Fruit fly (Drosophila melanogaster) whole organism, embryonic: ENCODE measurements around the gene CG14452.

ENCODE experiments used
- CG11247 ChIP-seq: fragments of 200-800 bp; sonication (Bioruptor generic); IDR thresholded peaks from 2 replicates; pipeline ENCODE4 v1.3.6; 2022; ENCODE audit warnings: missing biosample characterization, missing genetic modification characterization
- CG11456 ChIP-seq: fragments of 200-800 bp; sonication (Bioruptor generic); IDR thresholded peaks from 3 replicates; pipeline ENCODE4 v1.3.6; 2022; ENCODE audit warnings: missing biosample characterization, missing genetic modification characterization
- CG12744 ChIP-seq: fragments of 200-800 bp; sonication (Bioruptor generic); optimal IDR thresholded peaks from 2 replicates; lab custom pipeline; 2016; ENCODE audit warnings: missing biosample characterization, missing genetic modification characterization
- CG14710 ChIP-seq: fragments of 200-800 bp; sonication (Bioruptor generic); optimal IDR thresholded peaks from 3 replicates; lab custom pipeline; 2019; ENCODE audit warnings: missing biosample characterization, mild to moderate bottlenecking, missing genetic modification characterization, moderate library complexity
- CG17385 ChIP-seq: fragments of 200-800 bp; sonication (Bioruptor generic); optimal IDR thresholded peaks from 3 replicates; lab custom pipeline; 2018; ENCODE audit warnings: missing biosample characterization, mild to moderate bottlenecking, missing genetic modification characterization
- CG17829 ChIP-seq: fragments of 200-800 bp; optimal IDR thresholded peaks from 2 replicates; lab custom pipeline; 2019; ENCODE audit warnings: missing biosample characterization, mild to moderate bottlenecking, missing genetic modification characterization, moderate library complexity
- CG1792 ChIP-seq: fragments of 200-800 bp; sonication (Bioruptor generic); optimal IDR thresholded peaks from 2 replicates; lab custom pipeline; 2016; ENCODE audit warnings: missing biosample characterization, missing genetic modification characterization
- CG30020 ChIP-seq: fragments of 200-800 bp; optimal IDR thresholded peaks from 2 replicates; lab custom pipeline; 2019; ENCODE audit warnings: missing biosample characterization, mild to moderate bottlenecking, missing genetic modification characterization, moderate library complexity
- CG33557 ChIP-seq: fragments of 200-800 bp; sonication (Bioruptor generic); optimal IDR thresholded peaks from 2 replicates; lab custom pipeline; 2019; ENCODE audit warnings: missing biosample characterization, mild to moderate bottlenecking, missing genetic modification characterization, moderate library complexity
- CG4282 ChIP-seq: fragments of 200-800 bp; sonication (Bioruptor generic); optimal IDR thresholded peaks from 2 replicates; lab custom pipeline; 2016; ENCODE audit warnings: missing biosample characterization, missing genetic modification characterization
- CG4360 ChIP-seq: fragments of 200-800 bp; sonication (Bioruptor generic); IDR thresholded peaks from 2 replicates; pipeline ENCODE4 v1.3.6; 2022; ENCODE audit warnings: missing biosample characterization, missing genetic modification characterization
- CG6175 ChIP-seq: fragments of 200-800 bp; sonication (Bioruptor generic); IDR thresholded peaks from 3 replicates; pipeline ENCODE4 v1.3.6; 2022; ENCODE audit warnings: missing biosample characterization, missing genetic modification characterization
- CG6854 ChIP-seq: fragments of 200-800 bp; sonication (Bioruptor generic); optimal IDR thresholded peaks from 3 replicates; lab custom pipeline; 2017; ENCODE audit warnings: missing biosample characterization, mild to moderate bottlenecking, missing genetic modification characterization
- CG9797 ChIP-seq: fragments of 200-800 bp; sonication (Bioruptor generic); optimal IDR thresholded peaks from 3 replicates; lab custom pipeline; 2018; ENCODE audit warnings: missing biosample characterization, mild to moderate bottlenecking, missing genetic modification characterization
- CG9876 ChIP-seq: fragments of 200-800 bp; sonication (Bioruptor generic); optimal IDR thresholded peaks from 2 replicates; lab custom pipeline; 2016; ENCODE audit warnings: missing biosample characterization, missing genetic modification characterization
- D ChIP-seq, 2 experiments: fragments of 200-800 bp in 1 of 2; fragments of >200 bp in 1 of 2; sonication (Bioruptor generic) in 1 of 2; optimal IDR thresholded peaks; 2 replicates in 1 of 2; 3 replicates in 1 of 2; lab custom pipeline; 2017; ENCODE audit warnings: mild to moderate bottlenecking in 1 of 2, missing biosample characterization in 1 of 2, missing genetic modification characterization in 1 of 2, missing genetic modification reagents in 1 of 2
- Doc2 ChIP-seq: fragments of 200-800 bp; sonication (Bioruptor generic); IDR thresholded peaks from 2 replicates; pipeline ENCODE4 v1.3.6; 2022; ENCODE audit warnings: missing biosample characterization, missing genetic modification characterization
- Elba2 ChIP-seq: fragments of 200-800 bp; sonication (Bioruptor generic); optimal IDR thresholded peaks from 3 replicates; lab custom pipeline; 2016; ENCODE audit warnings: missing biosample characterization, missing genetic modification characterization
- Hr51 ChIP-seq, 2 experiments: fragments of 200-800 bp; sonication (Bioruptor generic); optimal IDR thresholded peaks; 2 replicates in 1 of 2; 3 replicates in 1 of 2; lab custom pipeline; 2016 to 2018; ENCODE audit warnings: missing biosample characterization in 2 of 2, missing genetic modification characterization in 2 of 2, mild to moderate bottlenecking in 1 of 2, moderate library complexity in 1 of 2
- MBD-R2 ChIP-seq: fragments of 200-800 bp; sonication (Bioruptor generic); IDR thresholded peaks from 2 replicates; pipeline ENCODE4 v1.3.6; 2022; ENCODE audit warnings: missing biosample characterization, missing genetic modification characterization
- Med ChIP-seq: fragments of 200-800 bp; sonication (Bioruptor generic); peaks from one replicate; lab custom pipeline; 2016; ENCODE audit warnings: missing biosample characterization, missing genetic modification characterization, mild to moderate bottlenecking, inconsistent platforms, moderate library complexity
- Mrtf ChIP-seq: fragments of 200-800 bp; sonication (Bioruptor generic); IDR thresholded peaks from 3 replicates; pipeline ENCODE4 v1.3.6; 2022; ENCODE audit warnings: missing biosample characterization, missing genetic modification characterization
- NC2α ChIP-seq: fragments of 200-800 bp; sonication (Bioruptor generic); optimal IDR thresholded peaks from 2 replicates; lab custom pipeline; 2016; ENCODE audit warnings: missing biosample characterization, missing genetic modification characterization
- Sox100B ChIP-seq: fragments of 200-800 bp; sonication (Bioruptor generic); optimal IDR thresholded peaks from 3 replicates; lab custom pipeline; 2018; ENCODE audit warnings: missing biosample characterization, mild to moderate bottlenecking, missing genetic modification characterization
- Ssrp ChIP-seq: fragments of 200-800 bp; sonication (Bioruptor generic); optimal IDR thresholded peaks from 2 replicates; lab custom pipeline; 2018; ENCODE audit warnings: missing biosample characterization, mild to moderate bottlenecking, missing genetic modification characterization, moderate library complexity
- Taf1 ChIP-seq: fragments of 200-800 bp; sonication (Bioruptor generic); IDR thresholded peaks from 2 replicates; pipeline ENCODE4 v1.3.6; 2022; ENCODE audit warnings: missing biosample characterization, missing genetic modification characterization
- Trl ChIP-seq, 3 experiments: fragments of >200 bp in 2 of 3; fragments of 200-800 bp in 1 of 3; sonication (Bioruptor generic) in 1 of 3; optimal IDR thresholded peaks; 2 replicates in 1 of 3; 3 replicates in 2 of 3; lab custom pipeline; 2016 to 2017; ENCODE audit warnings: missing biosample characterization in 1 of 3, missing genetic modification characterization in 1 of 3
- chinmo ChIP-seq: fragments of 200-800 bp; sonication (Bioruptor generic); IDR thresholded peaks from 4 replicates; pipeline ENCODE4 v1.3.6; 2022; ENCODE audit warnings: missing biosample characterization, missing genetic modification characterization; ENCODE audit not compliant: partially characterized antibody
- crc ChIP-seq: fragments of 200-800 bp; sonication (Bioruptor generic); optimal IDR thresholded peaks from 2 replicates; lab custom pipeline; 2016; ENCODE audit warnings: missing biosample characterization, missing genetic modification characterization
- ems ChIP-seq: fragments of 200-800 bp; sonication (Bioruptor generic); optimal IDR thresholded peaks from 3 replicates; lab custom pipeline; 2016; ENCODE audit warnings: missing biosample characterization, missing genetic modification characterization
- esg ChIP-seq: fragments of 200-800 bp; sonication (Bioruptor generic); conservative IDR thresholded peaks from 2 replicates; pipeline ENCODE4 v1.3.6; 2022; ENCODE audit warnings: missing biosample characterization, missing genetic modification characterization
- ewg ChIP-seq: fragments of 200-800 bp; sonication (Bioruptor generic); optimal IDR thresholded peaks from 3 replicates; lab custom pipeline; 2017; ENCODE audit warnings: mild to moderate bottlenecking, missing biosample characterization, missing genetic modification reagents, missing genetic modification characterization
- fd102C ChIP-seq: fragments of 200-800 bp; sonication (Bioruptor generic); optimal IDR thresholded peaks from 2 replicates; lab custom pipeline; 2018; ENCODE audit warnings: missing biosample characterization, mild to moderate bottlenecking, missing genetic modification characterization, moderate library complexity
- ham ChIP-seq: fragments of 200-800 bp; sonication (Bioruptor generic); IDR thresholded peaks from 2 replicates; pipeline ENCODE4 v1.3.6; 2022; ENCODE audit warnings: missing biosample characterization, missing genetic modification characterization
- her ChIP-seq: fragments of 200-800 bp; sonication (Bioruptor generic); optimal IDR thresholded peaks from 2 replicates; lab custom pipeline; 2016; ENCODE audit warnings: missing biosample characterization, missing genetic modification characterization
- ken ChIP-seq: fragments of 200-800 bp; sonication (Bioruptor generic); IDR thresholded peaks from 3 replicates; pipeline ENCODE4 v1.3.6; 2022; ENCODE audit warnings: missing biosample characterization, missing genetic modification characterization
- knrl ChIP-seq: fragments of 200-800 bp; sonication (Bioruptor generic); IDR thresholded peaks from 3 replicates; pipeline ENCODE4 v1.3.6; 2022; ENCODE audit warnings: missing biosample characterization, missing genetic modification characterization; ENCODE audit not compliant: partially characterized antibody
- lab ChIP-seq: fragments of 200-800 bp; sonication (Bioruptor generic); optimal IDR thresholded peaks from 3 replicates; lab custom pipeline; 2017; ENCODE audit warnings: missing biosample characterization, missing genetic modification characterization, mild to moderate bottlenecking, moderate library complexity, missing genetic modification reagents
- lmd ChIP-seq: fragments of 200-800 bp; sonication (Bioruptor generic); IDR thresholded peaks from 2 replicates; pipeline ENCODE4 v1.3.6; 2022; ENCODE audit warnings: missing biosample characterization, missing genetic modification characterization
- luna ChIP-seq: fragments of 200-800 bp; sonication (Bioruptor generic); optimal IDR thresholded peaks from 2 replicates; lab custom pipeline; 2016; ENCODE audit warnings: missing biosample characterization, missing genetic modification characterization
- phol ChIP-seq: fragments of 200-800 bp; sonication (Bioruptor generic); optimal IDR thresholded peaks from 3 replicates; lab custom pipeline; 2018; ENCODE audit warnings: missing biosample characterization, mild to moderate bottlenecking, missing genetic modification characterization, moderate library complexity
- salm ChIP-seq: fragments of 200-800 bp; sonication (Bioruptor generic); optimal IDR thresholded peaks from 2 replicates; lab custom pipeline; 2018; ENCODE audit warnings: missing biosample characterization, mild to moderate bottlenecking, missing genetic modification characterization
- seq ChIP-seq: fragments of 200-800 bp; sonication (Bioruptor generic); IDR thresholded peaks from 2 replicates; pipeline ENCODE4 v1.3.6; 2022; ENCODE audit warnings: missing biosample characterization, missing genetic modification characterization
- tna ChIP-seq: fragments of 200-800 bp; sonication (Bioruptor generic); IDR thresholded peaks from 2 replicates; pipeline ENCODE4 v1.3.6; 2022; ENCODE audit warnings: missing biosample characterization, missing genetic modification characterization; ENCODE audit not compliant: partially characterized antibody
- unc-4 ChIP-seq: fragments of 200-800 bp; sonication (Bioruptor generic); IDR thresholded peaks from 2 replicates; pipeline ENCODE4 v1.3.6; 2022; ENCODE audit warnings: missing biosample characterization, missing genetic modification characterization; ENCODE audit not compliant: partially characterized antibody
- wek ChIP-seq: fragments of 200-800 bp; sonication (Bioruptor generic); optimal IDR thresholded peaks from 3 replicates; lab custom pipeline; 2018; ENCODE audit warnings: missing biosample characterization, mild to moderate bottlenecking, missing genetic modification characterization, moderate library complexity
- zen ChIP-seq: fragments of 200-800 bp; sonication (Bioruptor generic); optimal IDR thresholded peaks from 3 replicates; lab custom pipeline; 2018; ENCODE audit warnings: missing biosample characterization, mild to moderate bottlenecking, missing genetic modification characterization, moderate library complexity

CG14452 gene

DNA sequence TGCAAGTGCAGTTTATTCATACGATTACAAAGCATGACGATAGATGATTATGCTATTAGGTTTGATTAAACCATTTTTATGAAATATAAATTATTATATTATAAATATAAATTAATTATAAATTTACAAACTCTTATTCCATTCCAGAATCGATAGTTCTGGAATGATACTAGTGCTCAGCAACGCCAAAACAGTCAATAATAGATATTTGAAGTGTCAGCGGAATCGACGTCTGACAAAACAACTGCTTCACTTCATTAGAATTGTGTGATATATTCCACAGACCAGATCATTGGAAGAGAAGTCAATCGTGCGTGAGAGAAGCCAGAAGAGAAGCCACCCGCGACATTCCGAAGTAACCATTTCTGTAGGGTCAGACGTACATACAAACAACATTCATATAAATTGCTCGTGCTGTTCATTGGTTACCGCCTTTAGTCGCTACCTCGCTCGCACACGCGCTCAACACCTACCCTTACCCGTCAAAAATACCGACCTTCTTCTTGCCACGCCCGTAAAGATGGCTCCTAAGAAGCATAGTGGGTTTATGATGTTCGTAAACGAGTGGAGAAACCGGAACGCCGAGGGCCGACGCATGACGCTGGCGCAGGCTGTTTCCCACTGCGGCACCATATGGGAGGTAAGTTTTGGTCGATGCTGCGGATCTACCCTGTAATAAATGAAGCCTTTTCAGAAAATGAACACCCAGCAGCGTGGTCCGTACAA, 28.5 kb downstream of the CG14452 start (continued):
- TF ChIP-seq CG4282 (GFP tag; lab: Kevin White, UChicago) = no peak
- TF ChIP-seq zen = no peak
- no peak for TF ChIP-seq ham (GFP tag; lab: Robert Waterston, UW)
- no peak for TF ChIP-seq CG9876 (GFP tag; lab: Kevin White, UChicago)
- no peak for TF ChIP-seq CG11247
- TF ChIP-seq fd102C (GFP tag; lab: Kevin White, UChicago) = no peak
- TF ChIP-seq her (GFP tag; lab: Kevin White, UChicago) = no peak
- TF ChIP-seq chinmo (GFP tag; lab: Robert Waterston, UW) = 0 out of 4 replicates have a peak, but pooled peaks have one; percentile 39
- TF ChIP-seq knrl (GFP tag; lab: Robert Waterston, UW) = no peak
- TF ChIP-seq D (optimal IDR thresholded peaks at IDR 0.05; lab: Kevin White, UChicago) = no peak
- no peak for TF ChIP-seq D (GFP tag; optimal IDR thresholded peaks at IDR 0.05; lab: Kevin White, UChicago)
- no peak; the same call in 1 of the 2 replicates for TF ChIP-seq MBD-R2 (GFP tag; lab: Robert Waterston, UW)
- peak; percentile 25 for TF ChIP-seq phol (tag; lab: Kevin White, UChicago)
- TF ChIP-seq salm (tag; lab: Kevin White, UChicago) = no peak
- no peak for TF ChIP-seq CG12744 (GFP tag; lab: Kevin White, UChicago)
- no peak for TF ChIP-seq CG11456 (GFP tag; lab: Robert Waterston, UW)
- TF ChIP-seq ewg = peak; percentile 13
- no peak for TF ChIP-seq crc (GFP tag; lab: Kevin White, UChicago)
- no peak for TF ChIP-seq CG14710 (tag; lab: Kevin White, UChicago)
- no peak for TF ChIP-seq Mrtf (GFP tag; lab: Robert Waterston, UW)
- TF ChIP-seq CG4360 (GFP tag; lab: Robert Waterston, UW) = no peak
- no peak for TF ChIP-seq Sox100B (GFP tag; lab: Kevin White, UChicago)
- TF ChIP-seq Trl (optimal IDR thresholded peaks at IDR 0.05; lab: Kevin White, UChicago) = peak; percentile 19 to 28
- no peak for TF ChIP-seq Trl (GFP tag; optimal IDR thresholded peaks at IDR 0.05; lab: Kevin White, UChicago)
- TF ChIP-seq tna = no peak
- no peak for TF ChIP-seq CG1792 (GFP tag; lab: Kevin White, UChicago)
- TF ChIP-seq lab (GFP tag; lab: Kevin White, UChicago) = no peak
- peak; percentile 59; the same call in 1 of the 2 replicates for TF ChIP-seq seq (GFP tag; lab: Robert Waterston, UW)
- TF ChIP-seq ems (GFP tag; lab: Kevin White, UChicago) = no peak
- peak; percentile 70 for TF ChIP-seq Med (GFP tag; lab: Kevin White, UChicago)
- TF ChIP-seq NC2α (GFP tag; lab: Kevin White, UChicago) = no peak
- peak; percentile 3 for TF ChIP-seq CG30020 (tag; lab: Kevin White, UChicago)
- TF ChIP-seq Ssrp (tag; lab: Kevin White, UChicago) = no peak
- TF ChIP-seq wek = no peak
- TF ChIP-seq, all 482 proteins: peak for 30

DNA sequence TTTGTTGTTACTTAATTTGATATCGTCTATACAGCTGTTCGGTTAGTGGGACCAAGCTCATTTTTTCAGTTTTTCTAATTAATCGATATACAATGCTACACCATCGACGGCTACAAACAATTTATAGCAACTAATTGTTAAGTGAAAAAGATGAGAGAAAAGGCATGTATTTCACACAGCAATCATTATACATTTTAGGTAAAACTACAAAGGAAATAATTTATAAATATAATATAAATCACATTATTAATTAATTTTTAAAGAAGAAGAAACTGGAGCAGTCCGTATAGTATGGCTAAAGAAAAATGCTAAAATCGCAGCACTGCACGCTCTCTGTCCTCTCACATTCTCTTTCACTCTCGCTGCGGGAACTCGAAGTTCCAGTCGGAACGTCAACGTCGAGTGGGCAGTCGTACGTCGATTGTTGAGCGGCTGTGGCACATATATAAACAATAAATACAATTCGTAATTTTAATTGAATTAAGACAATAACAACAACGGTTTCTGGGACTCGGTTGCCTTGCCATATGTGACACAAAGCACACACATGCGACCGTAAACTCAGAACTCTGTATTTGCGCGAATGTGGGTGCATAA, 32.1 kb downstream of the CG14452 start, which contains the start of the genes CG14450 and CG11367:
CG14450 (minus strand) TSS at position 51 of the 597 bp plus-strand sequence.
CG11367 (plus strand) TSS at position 373 of the 597 bp plus-strand sequence.
- TF ChIP-seq Hr51 (GFP tag; optimal IDR thresholded peaks at IDR 0.05; lab: Kevin White, UChicago) (no peak), CG6175 (GFP tag; lab: Robert Waterston, UW) (no peak), CG33557 (no peak), luna (GFP tag; lab: Kevin White, UChicago) (no peak), unc-4 (GFP tag; lab: Robert Waterston, UW) (peak; percentile 76), ken (no peak), CG17385 (GFP tag; lab: Kevin White, UChicago) (peak; percentile 94), CG4282 (GFP tag; lab: Kevin White, UChicago) (no peak), CG11247 (no peak), CG17829 (peak; percentile 75), CG6854 (no peak), lmd (GFP tag; lab: Robert Waterston, UW) (no peak), esg (GFP tag; lab: Robert Waterston, UW) (no peak), Taf1 (no peak), Elba2 (GFP tag; lab: Kevin White, UChicago) (no peak), CG9797 (GFP tag; lab: Kevin White, UChicago) (peak; percentile 66), Doc2 (no peak)
